Worm (Caenorhabditis elegans): ENCODE results near the gene hyl-1.

The hyl-1 gene

ce11 chrIV:8496263-8496662 lies 42.7 kb upstream of the hyl-1 start, which contains the start of gene C28C12.12:
TSS of gene C28C12.12 (minus strand) at chrIV:8496363.
- TF ChIP-seq C08G9.2 (tag; optimal IDR thresholded peaks at IDR 0.05) (no peak), ref-2 (tag; optimal IDR thresholded peaks at IDR 0.05) (no peak)

- TF ChIP-seq hlh-30 (tag; optimal IDR thresholded peaks at IDR 0.05; ENCODE audit: insufficient read depth) (no peak), nfya-1 (tag; optimal IDR thresholded peaks at IDR 0.05) (peak; percentile 13), K09A11.1 (tag; optimal IDR thresholded peaks at IDR 0.05; ENCODE audit: insufficient read depth) (no peak), tbx-7 (tag; optimal IDR thresholded peaks at IDR 0.05) (peak; percentile 19), hlh-15 (tag; optimal IDR thresholded peaks at IDR 0.05) (no peak), K02D7.2 (tag; optimal IDR thresholded peaks at IDR 0.05) (no peak), fkh-10 (GFP tag; optimal IDR thresholded peaks at IDR 0.05) (no peak), ref-2 (tag; optimal IDR thresholded peaks at IDR 0.05) (peak; percentile 46), lim-6 (tag; optimal IDR thresholded peaks at IDR 0.05) (no peak), ceh-31 (tag; optimal IDR thresholded peaks at IDR 0.05) (peak; percentile 69), tbx-2 (tag; optimal IDR thresholded peaks at IDR 0.05) (peak; percentile 38), hlh-8 (tag; optimal IDR thresholded peaks at IDR 0.05) (no peak), ceh-45 (GFP tag; IDR thresholded peaks at IDR 0.05) (no peak), zip-5 (tag; optimal IDR thresholded peaks at IDR 0.05) (peak; percentile 22), pha-2 (tag; optimal IDR thresholded peaks at IDR 0.05) (no peak), eyg-1 (tag; optimal IDR thresholded peaks at IDR 0.05) (no peak), fax-1 (tag; optimal IDR thresholded peaks at IDR 0.05) (no peak), rnt-1 (tag; optimal IDR thresholded peaks at IDR 0.05) (peak; percentile 29), sox-4 (tag; optimal IDR thresholded peaks at IDR 0.05) (no peak), npax-4 (tag; optimal IDR thresholded peaks at IDR 0.05) (no peak), C38D4.7 (GFP tag; optimal IDR thresholded peaks at IDR 0.05) (no peak), Y22D7AL.16 (tag; optimal IDR thresholded peaks at IDR 0.05) (no peak), mec-3 (tag; optimal IDR thresholded peaks at IDR 0.05; ENCODE audit: borderline replicate concordance) (no peak), C08G9.2 (tag; optimal IDR thresholded peaks at IDR 0.05) (peak; percentile 78), ets-4 (tag; optimal IDR thresholded peaks at IDR 0.05) (peak; percentile 37), elt-2 (tag; optimal IDR thresholded peaks at IDR 0.05) (no peak)
Measured at ce11 chrIV:8498773-8499360, 40.1 kb upstream of the hyl-1 start, which contains the start of the genes acdh-13 and mesp-1. TSS of gene acdh-13 (minus strand) at chrIV:8498823. TSS of gene mesp-1 (plus strand) at chrIV:8499310.

- TF ChIP-seq ceh-14 (tag; optimal IDR thresholded peaks at IDR 0.05), result no peak
- no peak for TF ChIP-seq Y22D7AL.16 (tag; optimal IDR thresholded peaks at IDR 0.05)
- TF ChIP-seq ceh-48 (tag; optimal IDR thresholded peaks at IDR 0.05), result no peak
- TF ChIP-seq K02D7.2 (tag; optimal IDR thresholded peaks at IDR 0.05), result no peak
- no peak for TF ChIP-seq ama-1 (optimal IDR thresholded peaks at IDR 0.05)
- no peak for TF ChIP-seq ref-2 (tag; optimal IDR thresholded peaks at IDR 0.05)
- TF ChIP-seq C38D4.7 (GFP tag; optimal IDR thresholded peaks at IDR 0.05), result no peak
- no peak for TF ChIP-seq nhr-11 (tag; optimal IDR thresholded peaks at IDR 0.05)
- no peak for TF ChIP-seq ttx-3 (tag; optimal IDR thresholded peaks at IDR 0.05)
Measured at ce11 chrIV:8499956-8500355, 39.0 kb upstream of the hyl-1 start.

- no peak for TF ChIP-seq fkh-6 (tag; optimal IDR thresholded peaks at IDR 0.05)
- TF ChIP-seq syd-9 (tag; optimal IDR thresholded peaks at IDR 0.05), result no peak
- TF ChIP-seq pha-4 (tag; optimal IDR thresholded peaks at IDR 0.05), result no peak
- TF ChIP-seq tbx-2 (tag; optimal IDR thresholded peaks at IDR 0.05), result no peak
- no peak for TF ChIP-seq ceh-24 (tag; optimal IDR thresholded peaks at IDR 0.05)
- TF ChIP-seq dmd-4 (tag; optimal IDR thresholded peaks at IDR 0.05; ENCODE audit: borderline replicate concordance), result no peak
- no peak for TF ChIP-seq ets-4 (tag; optimal IDR thresholded peaks at IDR 0.05)
- TF ChIP-seq pax-1 (tag; optimal IDR thresholded peaks at IDR 0.05), result no peak
- no peak for TF ChIP-seq fax-1 (tag; optimal IDR thresholded peaks at IDR 0.05)
- no peak for TF ChIP-seq gmeb-2 (tag; optimal IDR thresholded peaks at IDR 0.05)
- TF ChIP-seq ceh-22 (tag; optimal IDR thresholded peaks at IDR 0.05), result no peak
- TF ChIP-seq ztf-16 (tag; optimal IDR thresholded peaks at IDR 0.05), result no peak
- TF ChIP-seq pha-2 (tag; optimal IDR thresholded peaks at IDR 0.05), result no peak
- TF ChIP-seq unc-55 (GFP tag; optimal IDR thresholded peaks at IDR 0.05), result no peak
- no peak for TF ChIP-seq pros-1 (tag; optimal IDR thresholded peaks at IDR 0.05)
- no peak for TF ChIP-seq pqm-1 (tag; optimal IDR thresholded peaks at IDR 0.05)
- no peak for TF ChIP-seq unc-3 (GFP tag; conservative IDR thresholded peaks at IDR 0.05)
- no peak for TF ChIP-seq unc-3 (tag; optimal IDR thresholded peaks at IDR 0.05)
Measured at ce11 chrIV:8501382-8501781, 37.5 kb upstream of the hyl-1 start, which contains the start of gene C28C12.1. TSS of gene C28C12.1 (plus strand) at chrIV:8501682.

All from whole organism, late embryonic.